Worm (Caenorhabditis elegans): ENCODE data around the gene eif-1.

- TF ChIP-seq T22C8.4 (GFP tag; IDR thresholded peaks at IDR 0.05) (no peak), klf-2 (GFP tag; conservative IDR thresholded peaks at IDR 0.05) (no peak), flt-1 (GFP tag; IDR thresholded peaks at IDR 0.05) (no peak), ref-1 (GFP tag; conservative IDR thresholded peaks at IDR 0.05) (no peak), ztf-23 (GFP tag; IDR thresholded peaks at IDR 0.05) (no peak), tab-1 (GFP tag; IDR thresholded peaks at IDR 0.05) (no peak), ztf-29 (GFP tag; IDR thresholded peaks at IDR 0.05) (no peak), cog-1 (tag; optimal IDR thresholded peaks at IDR 0.05) (no peak), med-1 (GFP tag; optimal IDR thresholded peaks at IDR 0.05; ENCODE audit: insufficient read depth) (no peak)
Observed at ce11 chrII:4981682-4982404, 11.5 kb downstream of the eif-1 start.

All from whole organism, midembryonic.